Worm (Caenorhabditis elegans) whole organism, L4 larva: ENCODE results near the gene nas-28.

Source experiments
- D1046.2 ChIP-seq: fragments of 200-800 bp; sonication (Bioruptor generic); IDR thresholded peaks from 2 replicates; pipeline ENCODE4 v1.3.6; 2022; ENCODE audit warnings: missing genetic modification characterization, missing compliant biosample characterization
- F44E2.7 ChIP-seq: fragments of 200-800 bp; sonication (Bioruptor generic); IDR thresholded peaks from 2 replicates; pipeline ENCODE4 v2.1.2; 2022; ENCODE audit warnings: missing genetic modification characterization, missing compliant biosample characterization
- F49E8.2 ChIP-seq: sonication (generic microtip); optimal IDR thresholded peaks from 2 replicates; lab custom pipeline; 2016; ENCODE audit warnings: missing compliant biosample characterization, mild to moderate bottlenecking, missing genetic modification characterization, borderline replicate concordance
- T20F7.1 ChIP-seq: fragments of 200-800 bp; sonication (Bioruptor generic); optimal IDR thresholded peaks from 2 replicates; lab custom pipeline; 2018; ENCODE audit warnings: mild to moderate bottlenecking, missing genetic modification characterization, missing compliant biosample characterization
- T26A8.4 ChIP-seq: fragments of 200-800 bp; sonication (Bioruptor generic); IDR thresholded peaks from 2 replicates; pipeline ENCODE4 v1.3.6; 2022; ENCODE audit warnings: missing genetic modification characterization, missing compliant biosample characterization
- Y48G9A.11 ChIP-seq: fragments of 200-800 bp; sonication (Bioruptor generic); IDR thresholded peaks from 2 replicates; pipeline ENCODE4 v1.3.6; 2022; ENCODE audit warnings: missing genetic modification reagents, missing genetic modification characterization, missing compliant biosample characterization
- ZK337.2 ChIP-seq: fragments of 200-800 bp; sonication (Bioruptor generic); IDR thresholded peaks from 2 replicates; pipeline ENCODE4 v1.3.6; 2022; ENCODE audit warnings: missing genetic modification reagents, missing genetic modification characterization, missing compliant biosample characterization
- ZK546.5 ChIP-seq, 2 experiments: sonication (generic microtip); optimal IDR thresholded peaks; 2 replicates each; lab custom pipeline; 2017; ENCODE audit warnings: missing biosample characterization in 2 of 2, missing genetic modification characterization in 2 of 2
- aly-2 ChIP-seq: sonication (generic microtip); optimal IDR thresholded peaks from 2 replicates; lab custom pipeline; 2018; ENCODE audit warnings: missing biosample characterization, missing genetic modification characterization
- arid-1 ChIP-seq: fragments of 200-800 bp; sonication (Bioruptor generic); conservative IDR thresholded peaks from 2 replicates; pipeline ENCODE4 v1.3.6; 2022; ENCODE audit warnings: missing genetic modification reagents, missing genetic modification characterization, missing compliant biosample characterization
- ceh-28 ChIP-seq: fragments of 150-350 bp; optimal IDR thresholded peaks from 2 replicates; lab custom pipeline; 2014; ENCODE audit warnings: missing biosample characterization, missing genetic modification reagents, missing genetic modification characterization
- ceh-32 ChIP-seq: sonication (generic microtip); optimal IDR thresholded peaks from 2 replicates; lab custom pipeline; 2016; ENCODE audit warnings: mild to moderate bottlenecking, missing genetic modification characterization, missing compliant biosample characterization; ENCODE audit not compliant: poor library complexity
- ceh-62 ChIP-seq: sonication (generic microtip); optimal IDR thresholded peaks from 2 replicates; lab custom pipeline; 2017; ENCODE audit warnings: missing biosample characterization, missing genetic modification characterization
- ceh-82 ChIP-seq: sonication (generic microtip); optimal IDR thresholded peaks from 2 replicates; lab custom pipeline; 2017; ENCODE audit warnings: missing biosample characterization, missing genetic modification characterization
- daf-12 ChIP-seq: fragments of 150-350 bp; optimal IDR thresholded peaks from 2 replicates; lab custom pipeline; 2014; ENCODE audit warnings: missing biosample characterization, missing genetic modification reagents, missing genetic modification characterization
- daf-8 ChIP-seq: fragments of 200-800 bp; sonication (Bioruptor generic); IDR thresholded peaks from 2 replicates; pipeline ENCODE4 v1.3.6; 2022; ENCODE audit warnings: missing genetic modification characterization, missing compliant biosample characterization
- dve-1 ChIP-seq: sonication (generic microtip); optimal IDR thresholded peaks from 2 replicates; lab custom pipeline; 2017; ENCODE audit warnings: antibody characterized with exemption, mild to moderate bottlenecking, missing genetic modification characterization, missing compliant biosample characterization; ENCODE audit not compliant: insufficient read depth
- egl-43 ChIP-seq: fragments of 200-800 bp; sonication (Bioruptor generic); IDR thresholded peaks from 2 replicates; pipeline ENCODE4 v1.3.6; 2022; ENCODE audit warnings: missing genetic modification reagents, missing genetic modification characterization, missing compliant biosample characterization
- fos-1 ChIP-seq: fragments of 150-350 bp; optimal IDR thresholded peaks from 2 replicates; lab custom pipeline; 2014; ENCODE audit warnings: missing biosample characterization, missing genetic modification characterization
- gei-8 ChIP-seq: fragments of 200-800 bp; sonication (Bioruptor generic); optimal IDR thresholded peaks from 2 replicates; lab custom pipeline; 2018; ENCODE audit warnings: mild to moderate bottlenecking, missing genetic modification characterization, missing compliant biosample characterization
- hif-1 ChIP-seq, 2 experiments: sonication (generic microtip); optimal IDR thresholded peaks; 2 replicates each; lab custom pipeline; 2016 to 2017; ENCODE audit warnings: missing compliant biosample characterization in 2 of 2, missing genetic modification characterization in 2 of 2, missing genetic modification reagents in 2 of 2, missing genotype in 2 of 2, mild to moderate bottlenecking in 1 of 2
- hlh-11 ChIP-seq: fragments of 200-800 bp; sonication (Bioruptor generic); optimal IDR thresholded peaks from 2 replicates; lab custom pipeline; 2018; ENCODE audit warnings: mild to moderate bottlenecking, missing genetic modification characterization, missing compliant biosample characterization
- hlh-30 ChIP-seq: sonication (generic microtip); optimal IDR thresholded peaks from 2 replicates; lab custom pipeline; 2017; ENCODE audit warnings: antibody characterized with exemption, mild to moderate bottlenecking, missing genetic modification characterization, missing compliant biosample characterization; ENCODE audit not compliant: insufficient read depth
- hmg-1.1 ChIP-seq: fragments of 200-800 bp; sonication (Bioruptor generic); IDR thresholded peaks from 2 replicates; pipeline ENCODE4 v1.3.6; 2022; ENCODE audit warnings: missing genetic modification reagents, missing genetic modification characterization, missing compliant biosample characterization
- lim-7 ChIP-seq: fragments of 200-800 bp; sonication (Bioruptor generic); IDR thresholded peaks from 2 replicates; pipeline ENCODE4 v1.3.6; 2022; ENCODE audit warnings: missing genetic modification characterization, missing compliant biosample characterization
- lin-1 ChIP-seq: fragments of 200-800 bp; sonication (Bioruptor generic); IDR thresholded peaks from 2 replicates; pipeline ENCODE4 v1.3.6; 2022; ENCODE audit warnings: missing genetic modification reagents, missing genetic modification characterization, missing compliant biosample characterization
- lin-13 ChIP-seq: fragments of 150-350 bp; optimal IDR thresholded peaks from 2 replicates; lab custom pipeline; 2014; ENCODE audit warnings: missing biosample characterization, missing genetic modification reagents, missing genetic modification characterization
- lin-15B ChIP-seq: fragments of 150-350 bp; sonication (generic microtip); optimal IDR thresholded peaks from 3 replicates; lab custom pipeline; 2014; ENCODE audit warnings: missing biosample characterization, missing genetic modification characterization
- lin-29 ChIP-seq: fragments of 200-800 bp; sonication (Bioruptor generic); IDR thresholded peaks from 2 replicates; pipeline ENCODE4 v1.3.6; 2022; ENCODE audit warnings: missing genetic modification reagents, missing genetic modification characterization, missing compliant biosample characterization
- lir-3 ChIP-seq: sonication (generic microtip); optimal IDR thresholded peaks from 2 replicates; lab custom pipeline; 2016; ENCODE audit warnings: mild to moderate bottlenecking, missing genetic modification characterization, missing compliant biosample characterization
- lsy-2 ChIP-seq, 2 experiments: fragments of 150-350 bp in 1 of 2; sonication (generic microtip) in 1 of 2; optimal IDR thresholded peaks; 2 replicates each; lab custom pipeline; 2014 to 2017; ENCODE audit warnings: missing biosample characterization in 2 of 2, missing genetic modification characterization in 2 of 2
- mdt-29 ChIP-seq: fragments of 200-800 bp; sonication (Bioruptor generic); IDR thresholded peaks from 2 replicates; pipeline ENCODE4 v1.3.6; 2022; ENCODE audit warnings: missing genetic modification reagents, missing genetic modification characterization, missing compliant biosample characterization
- mep-1 ChIP-seq: fragments of 150-350 bp; sonication (generic microtip); optimal IDR thresholded peaks from 3 replicates; lab custom pipeline; 2014; ENCODE audit warnings: missing biosample characterization, missing genetic modification characterization
- mes-2 ChIP-seq: sonication (generic microtip); optimal IDR thresholded peaks from 2 replicates; lab custom pipeline; 2016; ENCODE audit warnings: missing genotype, mild to moderate bottlenecking, missing genetic modification characterization, missing compliant biosample characterization; ENCODE audit not compliant: poor library complexity, severe bottlenecking
- nhr-10 ChIP-seq: fragments of 150-350 bp; optimal IDR thresholded peaks from 2 replicates; lab custom pipeline; 2014; ENCODE audit warnings: missing biosample characterization, missing genetic modification characterization
- nhr-11 ChIP-seq: fragments of 150-350 bp; optimal IDR thresholded peaks from 2 replicates; lab custom pipeline; 2014; ENCODE audit warnings: missing biosample characterization, missing genetic modification characterization
- nhr-111 ChIP-seq: fragments of 200-800 bp; sonication (Bioruptor generic); optimal IDR thresholded peaks from 2 replicates; lab custom pipeline; 2018; ENCODE audit warnings: mild to moderate bottlenecking, missing genetic modification characterization, missing compliant biosample characterization
- nhr-25 ChIP-seq: sonication (generic microtip); optimal IDR thresholded peaks from 2 replicates; lab custom pipeline; 2017; ENCODE audit warnings: missing genetic modification characterization, mild to moderate bottlenecking, missing compliant biosample characterization, antibody characterized with exemption, moderate library complexity, borderline replicate concordance; ENCODE audit not compliant: insufficient read depth
- nhr-28 ChIP-seq: fragments of 150-350 bp; optimal IDR thresholded peaks from 2 replicates; lab custom pipeline; 2014; ENCODE audit warnings: missing biosample characterization, missing genetic modification characterization
- nhr-41 ChIP-seq: fragments of 200-800 bp; sonication (Bioruptor generic); IDR thresholded peaks from 2 replicates; pipeline ENCODE4 v1.3.6; 2022; ENCODE audit warnings: missing genetic modification reagents, missing genetic modification characterization, missing compliant biosample characterization
- nhr-48 ChIP-seq: sonication (generic microtip); optimal IDR thresholded peaks from 2 replicates; lab custom pipeline; 2016; ENCODE audit warnings: mild to moderate bottlenecking, missing genetic modification characterization, missing compliant biosample characterization
- pha-4 ChIP-seq, 2 experiments: fragments of 150-350 bp in 1 of 2; fragments of 200-800 bp in 1 of 2; sonication (Bioruptor generic) in 1 of 2; IDR thresholded peaks in 1 of 2; optimal IDR thresholded peaks in 1 of 2; 2 replicates each; pipeline versions ENCODE4 v1.3.6 to Lab custom; 2014 to 2022; ENCODE audit warnings: missing genetic modification characterization in 2 of 2, missing genetic modification reagents in 2 of 2, missing biosample characterization in 1 of 2, missing compliant biosample characterization in 1 of 2
- php-3 ChIP-seq: fragments of 200-800 bp; sonication (Bioruptor generic); IDR thresholded peaks from 2 replicates; pipeline ENCODE4 v1.3.6; 2022; ENCODE audit warnings: missing genetic modification reagents, missing genetic modification characterization, missing compliant biosample characterization
- saeg-2 ChIP-seq: fragments of 200-800 bp; sonication (Bioruptor generic); IDR thresholded peaks from 2 replicates; pipeline ENCODE4 v1.3.6; 2022; ENCODE audit warnings: missing genetic modification reagents, missing genetic modification characterization, missing compliant biosample characterization
- sdz-12 ChIP-seq: fragments of 200-800 bp; sonication (Bioruptor generic); optimal IDR thresholded peaks from 2 replicates; lab custom pipeline; 2018; ENCODE audit warnings: mild to moderate bottlenecking, missing genetic modification characterization, missing compliant biosample characterization
- snpc-4 ChIP-seq: fragments of 150-350 bp; optimal IDR thresholded peaks from 2 replicates; lab custom pipeline; 2014; ENCODE audit warnings: missing biosample characterization, missing genetic modification characterization
- spr-1 ChIP-seq: sonication (generic microtip); optimal IDR thresholded peaks from 2 replicates; lab custom pipeline; 2016; ENCODE audit warnings: mild to moderate bottlenecking, missing genetic modification characterization, missing compliant biosample characterization
- tag-97 ChIP-seq: fragments of 200-800 bp; sonication (Bioruptor generic); IDR thresholded peaks from 2 replicates; pipeline ENCODE4 v1.3.6; 2022; ENCODE audit warnings: missing genetic modification characterization, missing compliant biosample characterization
- unc-62 ChIP-seq, 3 experiments: fragments of 150-350 bp in 1 of 3; sonication (generic microtip); optimal IDR thresholded peaks in 2 of 3; peaks in 1 of 3; 1 replicate in 1 of 3; 2 replicates in 2 of 3; lab custom pipeline; 2014 to 2017; ENCODE audit warnings: missing biosample characterization in 3 of 3, missing genetic modification characterization in 3 of 3, missing genetic modification reagents in 3 of 3, missing genotype in 1 of 3
- ztf-11 ChIP-seq: fragments of 150-350 bp; optimal IDR thresholded peaks from 2 replicates; lab custom pipeline; 2014; ENCODE audit warnings: missing biosample characterization, missing genetic modification characterization

The nas-28 gene

ce11 chrIII:6137431-6137830 is 45.6 kb downstream of the nas-28 start:
- TF ChIP-seq mep-1 (tag; lab: Kevin White, UChicago), result peak; percentile 79
- no peak for TF ChIP-seq php-3
- TF ChIP-seq T20F7.1 (GFP tag; lab: Kevin White, UChicago), result no peak
- no peak for TF ChIP-seq arid-1 (GFP tag; lab: Robert Waterston, UW)
- peak; percentile 58 for TF ChIP-seq mes-2 (tag; lab: Kevin White, UChicago)
- peak; percentile 10 for TF ChIP-seq nhr-48 (tag; lab: Kevin White, UChicago)
- no peak for TF ChIP-seq daf-12 (tag; lab: Kevin White, UChicago)
- no peak for TF ChIP-seq nhr-10
- no peak for TF ChIP-seq aly-2 (tag; lab: Kevin White, UChicago)
- no peak for TF ChIP-seq D1046.2 (GFP tag; lab: Robert Waterston, UW)
- no peak for TF ChIP-seq spr-1 (tag; lab: Kevin White, UChicago)
- peak in 1 of 2 experiments; percentile 90 for TF ChIP-seq unc-62 (GFP tag; optimal IDR thresholded peaks at IDR 0.05 in 1 of 2; lab: Kevin White, UChicago)
- TF ChIP-seq unc-62 (tag; optimal IDR thresholded peaks at IDR 0.05; lab: Kevin White, UChicago), result no peak
- TF ChIP-seq saeg-2 (GFP tag; lab: Robert Waterston, UW), result 0 out of 2 replicates have a peak, but pooled peaks have one; percentile 6
- no peak for TF ChIP-seq ztf-11 (tag; lab: Kevin White, UChicago)
- no peak for TF ChIP-seq pha-4 (GFP tag; IDR thresholded peaks at IDR 0.05; lab: Robert Waterston, UW)
- TF ChIP-seq pha-4 (tag; optimal IDR thresholded peaks at IDR 0.05; lab: Kevin White, UChicago), result no peak
- TF ChIP-seq fos-1, result no peak
- TF ChIP-seq ceh-28, result no peak
- TF ChIP-seq nhr-111 (GFP tag; lab: Kevin White, UChicago), result no peak
- TF ChIP-seq lin-13, result peak; percentile 5
- TF ChIP-seq hlh-30 (tag; lab: Kevin White, UChicago), result peak; percentile 62
- no peak for TF ChIP-seq mdt-29 (GFP tag; lab: Robert Waterston, UW)
- TF ChIP-seq ZK546.5 (tag; optimal IDR thresholded peaks at IDR 0.05; lab: Kevin White, UChicago), result no peak
- no peak for TF ChIP-seq Y48G9A.11 (GFP tag; lab: Robert Waterston, UW)
- TF ChIP-seq nhr-28 (tag; lab: Kevin White, UChicago), result no peak
- peak; percentile 61 for TF ChIP-seq hlh-11
- no peak for TF ChIP-seq nhr-25 (tag; lab: Kevin White, UChicago)
- no peak for TF ChIP-seq ceh-62 (tag; lab: Kevin White, UChicago)
- no peak for TF ChIP-seq tag-97 (GFP tag; lab: Robert Waterston, UW)
- no peak for TF ChIP-seq lir-3 (tag; lab: Kevin White, UChicago)
- TF ChIP-seq F44E2.7 (GFP tag; lab: Robert Waterston, UW), result no peak
- TF ChIP-seq snpc-4 (tag; lab: Kevin White, UChicago), result no peak
- no peak for TF ChIP-seq ZK337.2 (GFP tag; lab: Robert Waterston, UW)
- TF ChIP-seq hmg-1.1 (GFP tag; lab: Robert Waterston, UW), result peak; percentile 64
- TF ChIP-seq lin-15B, result no peak
- TF ChIP-seq lim-7 (GFP tag; lab: Robert Waterston, UW), result no peak
- peak; percentile 82 for TF ChIP-seq egl-43 (GFP tag; lab: Robert Waterston, UW)
- no peak for TF ChIP-seq nhr-41 (GFP tag; lab: Robert Waterston, UW)
- TF ChIP-seq ceh-32, result no peak
- no peak for TF ChIP-seq gei-8 (GFP tag; lab: Kevin White, UChicago)
- TF ChIP-seq nhr-11 (tag; lab: Kevin White, UChicago), result no peak
- TF ChIP-seq lin-1 (GFP tag; lab: Robert Waterston, UW), result no peak
- TF ChIP-seq lsy-2 (tag; optimal IDR thresholded peaks at IDR 0.05; lab: Kevin White, UChicago), result peak; percentile 60 to 77
- TF ChIP-seq T26A8.4, result no peak
- no peak for TF ChIP-seq dve-1 (tag; lab: Kevin White, UChicago)
- TF ChIP-seq hif-1 (tag; optimal IDR thresholded peaks at IDR 0.05; lab: Kevin White, UChicago), result peak in 1 of 2 experiments; percentile 61
- no peak for TF ChIP-seq ceh-82 (tag; lab: Kevin White, UChicago)
- TF ChIP-seq lin-29 (GFP tag; lab: Robert Waterston, UW), result no peak
- no peak for TF ChIP-seq daf-8 (GFP tag; lab: Robert Waterston, UW)
- no peak for TF ChIP-seq F49E8.2
- no peak for TF ChIP-seq sdz-12
